Worm (Caenorhabditis elegans) whole organism, L2 larva: ENCODE measurements around the gene ZK682.7.

Source experiments
- C34F6.9 ChIP-seq: fragments of 150-350 bp; optimal IDR thresholded peaks from 2 replicates; lab custom pipeline; 2014; ENCODE audit warnings: missing biosample characterization, missing genetic modification characterization
- F13H6.1 ChIP-seq: sonication (generic microtip); optimal IDR thresholded peaks from 2 replicates; lab custom pipeline; 2016; ENCODE audit warnings: missing genetic modification characterization, missing compliant biosample characterization
- R02D3.7 ChIP-seq: fragments of 150-350 bp; optimal IDR thresholded peaks from 2 replicates; lab custom pipeline; 2014; ENCODE audit warnings: missing biosample characterization, missing genetic modification characterization
- blmp-1 ChIP-seq: sonication (generic microtip); optimal IDR thresholded peaks from 2 replicates; lab custom pipeline; 2017; ENCODE audit warnings: missing genetic modification characterization, mild to moderate bottlenecking, missing compliant biosample characterization, antibody characterized with exemption, moderate library complexity; ENCODE audit not compliant: insufficient read depth
- ceh-16 ChIP-seq: fragments of 150-350 bp; optimal IDR thresholded peaks from 2 replicates; lab custom pipeline; 2014; ENCODE audit warnings: missing biosample characterization, missing genetic modification characterization
- ceh-82 ChIP-seq: fragments of 150-350 bp; optimal IDR thresholded peaks from 2 replicates; lab custom pipeline; 2014; ENCODE audit warnings: missing biosample characterization, missing genetic modification characterization
- crh-2 ChIP-seq: sonication (generic microtip); optimal IDR thresholded peaks from 2 replicates; lab custom pipeline; 2017; ENCODE audit warnings: missing biosample characterization, missing genetic modification characterization
- egl-27 ChIP-seq: sonication (generic microtip); optimal IDR thresholded peaks from 3 replicates; lab custom pipeline; 2017; ENCODE audit warnings: missing biosample characterization, missing genetic modification reagents, missing genetic modification characterization
- elt-1 ChIP-seq: fragments of 150-350 bp; optimal IDR thresholded peaks from 2 replicates; lab custom pipeline; 2014; ENCODE audit warnings: missing biosample characterization, missing genetic modification characterization
- fos-1 ChIP-seq: fragments of 150-350 bp; optimal IDR thresholded peaks from 2 replicates; lab custom pipeline; 2014; ENCODE audit warnings: missing biosample characterization, missing genetic modification characterization
- gmeb-1 ChIP-seq: fragments of 150-350 bp; optimal IDR thresholded peaks from 2 replicates; lab custom pipeline; 2014; ENCODE audit warnings: missing biosample characterization, missing genetic modification characterization
- lin-39 ChIP-seq: fragments of 150-350 bp; optimal IDR thresholded peaks from 2 replicates; lab custom pipeline; 2014; ENCODE audit warnings: missing biosample characterization, missing genetic modification reagents, missing genetic modification characterization
- lsy-2 ChIP-seq, 2 experiments: fragments of 150-350 bp in 1 of 2; sonication (generic microtip) in 1 of 2; optimal IDR thresholded peaks; 2 replicates each; lab custom pipeline; 2014 to 2017; ENCODE audit warnings: missing biosample characterization in 2 of 2, missing genetic modification characterization in 2 of 2
- mab-5 ChIP-seq: fragments of 150-350 bp; optimal IDR thresholded peaks from 2 replicates; lab custom pipeline; 2014; ENCODE audit warnings: missing biosample characterization, missing genetic modification characterization
- mbf-1 ChIP-seq: sonication (generic microtip); optimal IDR thresholded peaks from 2 replicates; lab custom pipeline; 2017; ENCODE audit warnings: missing biosample characterization, missing genetic modification characterization
- mdl-1 ChIP-seq, 2 experiments: fragments of 150-350 bp in 1 of 2; sonication (generic microtip) in 1 of 2; optimal IDR thresholded peaks; 2 replicates each; lab custom pipeline; 2017; ENCODE audit warnings: missing biosample characterization in 2 of 2, missing genetic modification characterization in 2 of 2
- nhr-10 ChIP-seq: sonication (generic microtip); optimal IDR thresholded peaks from 2 replicates; lab custom pipeline; 2017; ENCODE audit warnings: missing biosample characterization, missing genetic modification characterization
- nhr-11 ChIP-seq: fragments of 150-350 bp; optimal IDR thresholded peaks from 2 replicates; lab custom pipeline; 2014; ENCODE audit warnings: missing biosample characterization, missing genetic modification characterization
- nhr-12 ChIP-seq: fragments of 150-350 bp; optimal IDR thresholded peaks from 2 replicates; lab custom pipeline; 2014; ENCODE audit warnings: missing biosample characterization, missing genetic modification characterization
- nhr-21 ChIP-seq: fragments of 150-350 bp; optimal IDR thresholded peaks from 2 replicates; lab custom pipeline; 2014; ENCODE audit warnings: missing biosample characterization, missing genetic modification characterization
- nhr-23 ChIP-seq: fragments of 150-350 bp; optimal IDR thresholded peaks from 2 replicates; lab custom pipeline; 2014; ENCODE audit warnings: missing biosample characterization, missing genetic modification reagents, missing genetic modification characterization
- nhr-237 ChIP-seq: fragments of 150-350 bp; optimal IDR thresholded peaks from 2 replicates; lab custom pipeline; 2014; ENCODE audit warnings: missing biosample characterization, missing genetic modification characterization
- nhr-25 ChIP-seq: fragments of 150-350 bp; sonication (generic microtip); optimal IDR thresholded peaks from 3 replicates; lab custom pipeline; 2014; ENCODE audit warnings: missing biosample characterization, missing genetic modification characterization
- nhr-6 ChIP-seq: fragments of 150-350 bp; optimal IDR thresholded peaks from 2 replicates; lab custom pipeline; 2014; ENCODE audit warnings: missing biosample characterization, missing genetic modification characterization
- peb-1 ChIP-seq: fragments of 150-350 bp; optimal IDR thresholded peaks from 2 replicates; lab custom pipeline; 2014; ENCODE audit warnings: missing biosample characterization, missing genetic modification characterization
- sem-4 ChIP-seq: fragments of 150-350 bp; optimal IDR thresholded peaks from 2 replicates; lab custom pipeline; 2014; ENCODE audit warnings: missing biosample characterization, missing genetic modification reagents, missing genetic modification characterization
- skn-1 ChIP-seq: sonication (generic microtip); optimal IDR thresholded peaks from 2 replicates; lab custom pipeline; 2017; ENCODE audit warnings: missing biosample characterization, missing genetic modification characterization
- sma-3 ChIP-seq: sonication (generic microtip); optimal IDR thresholded peaks from 2 replicates; lab custom pipeline; 2016; ENCODE audit warnings: missing genetic modification reagents, missing genetic modification characterization, missing compliant biosample characterization
- sma-9 ChIP-seq, 2 experiments: fragments of 150-350 bp in 1 of 2; sonication (generic microtip) in 1 of 2; optimal IDR thresholded peaks; 2 replicates each; lab custom pipeline; 2014 to 2016; ENCODE audit warnings: missing genetic modification characterization in 2 of 2, mild to moderate bottlenecking in 1 of 2, missing biosample characterization in 1 of 2, missing compliant biosample characterization in 1 of 2, missing genetic modification reagents in 1 of 2, moderate library complexity in 1 of 2
- snpc-4 ChIP-seq: fragments of 150-350 bp; optimal IDR thresholded peaks from 2 replicates; lab custom pipeline; 2014; ENCODE audit warnings: missing biosample characterization, missing genetic modification characterization
- unc-39 ChIP-seq: fragments of 150-350 bp; optimal IDR thresholded peaks from 2 replicates; lab custom pipeline; 2014; ENCODE audit warnings: missing biosample characterization, missing genetic modification characterization
- unc-55 ChIP-seq: fragments of 150-350 bp; sonication (generic microtip); optimal IDR thresholded peaks from 3 replicates; lab custom pipeline; 2014; ENCODE audit warnings: missing biosample characterization, missing genetic modification reagents, missing genetic modification characterization
- unc-62 ChIP-seq: fragments of 150-350 bp; optimal IDR thresholded peaks from 2 replicates; lab custom pipeline; 2014; ENCODE audit warnings: missing biosample characterization, missing genetic modification reagents, missing genetic modification characterization
- zag-1 ChIP-seq: fragments of 150-350 bp; optimal IDR thresholded peaks from 2 replicates; lab custom pipeline; 2014; ENCODE audit warnings: missing biosample characterization, missing genetic modification characterization
- ztf-1 ChIP-seq: fragments of 200-800 bp; sonication (Bioruptor generic); conservative IDR thresholded peaks from 2 replicates; pipeline ENCODE4 v1.3.6; 2022; ENCODE audit warnings: missing genetic modification characterization, missing compliant biosample characterization
- ztf-11 ChIP-seq: sonication (generic microtip); optimal IDR thresholded peaks from 2 replicates; lab custom pipeline; 2017; ENCODE audit warnings: missing biosample characterization, missing genetic modification characterization
- ztf-4 ChIP-seq: fragments of 150-350 bp; optimal IDR thresholded peaks from 2 replicates; lab custom pipeline; 2014; ENCODE audit warnings: missing biosample characterization, missing genetic modification characterization

Gene ZK682.7

ce11 chrV:9272624-9273023 is 19.3 kb downstream of the ZK682.7 start:
- TF ChIP-seq egl-27 (tag; lab: Kevin White, UChicago): no peak
- peak; percentile 4 for TF ChIP-seq sma-9 (GFP tag; optimal IDR thresholded peaks at IDR 0.05; lab: Kevin White, UChicago)
- no peak for TF ChIP-seq sma-9 (tag; optimal IDR thresholded peaks at IDR 0.05; lab: Kevin White, UChicago)
- TF ChIP-seq snpc-4: no peak
- no peak for TF ChIP-seq peb-1
- TF ChIP-seq fos-1 (tag; lab: Kevin White, UChicago): no peak
- TF ChIP-seq mbf-1 (tag; lab: Kevin White, UChicago): no peak
- peak; percentile 23 for TF ChIP-seq C34F6.9
- no peak for TF ChIP-seq nhr-21 (tag; lab: Kevin White, UChicago)
- no peak for TF ChIP-seq crh-2 (tag; lab: Kevin White, UChicago)
- no peak for TF ChIP-seq sma-3 (GFP tag; lab: Kevin White, UChicago)
- TF ChIP-seq ceh-82: no peak

- TF ChIP-seq unc-55 (GFP tag; lab: Kevin White, UChicago) (no peak), lsy-2 (tag; optimal IDR thresholded peaks at IDR 0.05; lab: Kevin White, UChicago) (peak in 1 of 2 experiments; percentile 2)
Measured at ce11 chrV:9271835-9272234, 20.1 kb downstream of the ZK682.7 start.

ce11 chrV:9270442-9270841 is 21.5 kb downstream of the ZK682.7 start:
- TF ChIP-seq mdl-1 (tag; optimal IDR thresholded peaks at IDR 0.05; lab: Kevin White, UChicago): peak; percentile 34 to 38
- no peak for TF ChIP-seq nhr-11 (tag; lab: Kevin White, UChicago)
- no peak for TF ChIP-seq snpc-4
- peak; percentile 12 for TF ChIP-seq zag-1 (tag; lab: Kevin White, UChicago)
- no peak for TF ChIP-seq skn-1 (tag; lab: Kevin White, UChicago)
- no peak for TF ChIP-seq unc-39
- no peak for TF ChIP-seq unc-55 (GFP tag; lab: Kevin White, UChicago)
- TF ChIP-seq ceh-82: no peak
- peak; percentile 11 for TF ChIP-seq sma-9 (GFP tag; optimal IDR thresholded peaks at IDR 0.05; lab: Kevin White, UChicago)
- no peak for TF ChIP-seq sma-9 (tag; optimal IDR thresholded peaks at IDR 0.05; lab: Kevin White, UChicago)
- no peak for TF ChIP-seq nhr-10 (tag; lab: Kevin White, UChicago)
- TF ChIP-seq F13H6.1 (tag; lab: Kevin White, UChicago): peak; percentile 22
- no peak for TF ChIP-seq nhr-21 (tag; lab: Kevin White, UChicago)
- TF ChIP-seq, all 48 proteins: peak for 4

- no peak for TF ChIP-seq nhr-12 (tag; lab: Kevin White, UChicago)
- TF ChIP-seq peb-1: no peak
- no peak for TF ChIP-seq ceh-16 (tag; lab: Kevin White, UChicago)
- no peak for TF ChIP-seq skn-1 (tag; lab: Kevin White, UChicago)
- no peak for TF ChIP-seq nhr-25 (tag; lab: Kevin White, UChicago)
- TF ChIP-seq nhr-23: no peak
- TF ChIP-seq, all 48 proteins: peak for 0
Measured at ce11 chrV:9268202-9268601, 23.8 kb downstream of the ZK682.7 start.

DNA sequence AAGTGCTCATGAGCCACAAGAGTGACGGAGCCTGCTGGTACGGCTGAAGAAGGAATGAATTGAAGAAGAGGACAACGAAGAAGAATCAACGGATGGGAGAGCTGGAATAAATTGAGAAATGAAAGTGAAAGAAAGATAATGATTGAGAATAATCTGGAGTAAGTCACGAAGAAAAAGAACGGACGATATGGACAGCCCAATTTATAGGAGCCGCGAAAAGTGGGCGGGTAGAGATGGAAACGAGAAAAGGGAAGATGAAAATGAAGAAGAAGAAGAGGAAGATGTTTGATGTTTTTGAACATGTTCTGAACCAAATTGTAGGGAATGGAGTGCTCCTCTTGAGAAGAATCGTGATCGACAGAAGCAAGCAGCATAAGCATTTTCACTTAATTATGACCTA is 25.6 kb downstream of the ZK682.7 start, which contains the start of gene slc-17.7:
TSS of gene slc-17.7 (minus strand) at position 101 of the 400 bp plus-strand sequence.
- TF ChIP-seq fos-1 (tag; lab: Kevin White, UChicago) (no peak), nhr-25 (tag; lab: Kevin White, UChicago) (no peak), lin-39 (tag; lab: Kevin White, UChicago) (no peak), ztf-4 (no peak), ztf-11 (no peak), skn-1 (tag; lab: Kevin White, UChicago) (no peak)

- TF ChIP-seq snpc-4: no peak
- TF ChIP-seq fos-1 (tag; lab: Kevin White, UChicago): peak; percentile 44
Measured at ce11 chrV:9262708-9263107, 29.3 kb downstream of the ZK682.7 start.

DNA sequence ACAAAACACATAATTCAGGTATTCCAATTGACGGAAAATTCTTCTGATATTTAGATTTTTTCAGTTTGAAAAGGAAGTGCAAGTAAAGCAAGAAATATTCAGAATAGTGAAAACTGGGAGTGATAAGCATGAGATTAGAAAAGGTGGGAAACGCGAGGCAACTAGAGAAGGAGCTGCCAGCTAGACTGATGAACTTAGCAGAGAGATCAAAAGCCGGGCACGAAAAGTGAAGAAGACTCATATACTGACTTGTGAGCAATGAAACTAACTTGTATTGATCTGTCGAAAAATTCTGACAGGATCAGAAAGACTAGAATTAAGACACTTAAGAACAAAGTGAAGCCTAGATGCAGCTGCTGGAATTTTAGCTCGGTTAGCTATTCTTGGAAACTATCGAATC is 30.5 kb downstream of the ZK682.7 start, which contains the start of gene nhr-36:
TSS of gene nhr-36 (minus strand) at position 101 of the 400 bp plus-strand sequence.
- TF ChIP-seq nhr-237 (tag; lab: Kevin White, UChicago): no peak
- no peak for TF ChIP-seq sem-4 (tag; lab: Kevin White, UChicago)
- TF ChIP-seq nhr-11 (tag; lab: Kevin White, UChicago): no peak
- no peak for TF ChIP-seq blmp-1 (tag; lab: Kevin White, UChicago)
- TF ChIP-seq ztf-1 (GFP tag; lab: Robert Waterston, UW): no peak
- TF ChIP-seq egl-27 (tag; lab: Kevin White, UChicago): no peak
- no peak for TF ChIP-seq zag-1 (tag; lab: Kevin White, UChicago)
- TF ChIP-seq R02D3.7 (tag; lab: Kevin White, UChicago): no peak
- no peak for TF ChIP-seq mbf-1 (tag; lab: Kevin White, UChicago)
- TF ChIP-seq gmeb-1: no peak
- TF ChIP-seq mab-5: no peak
- TF ChIP-seq nhr-12 (tag; lab: Kevin White, UChicago): no peak
- no peak for TF ChIP-seq ztf-11
- TF ChIP-seq lin-39 (tag; lab: Kevin White, UChicago): no peak
- no peak for TF ChIP-seq nhr-6 (tag; lab: Kevin White, UChicago)
- no peak for TF ChIP-seq elt-1 (tag; lab: Kevin White, UChicago)
- TF ChIP-seq unc-62 (GFP tag; lab: Kevin White, UChicago): no peak
- no peak for TF ChIP-seq C34F6.9
